Worm (Caenorhabditis elegans) whole organism, L1 larva: ENCODE data around the gene txt-12.
"Not testable (repeated sequence)": the region's sequence is repeated elsewhere in the genome, so short reads cannot be mapped to it uniquely, and the experiment has no call there.

ENCODE experiments used
- C04F5.9 ChIP-seq: sonication (generic microtip); optimal IDR thresholded peaks from 2 replicates; lab custom pipeline; 2016; ENCODE audit warnings: missing genetic modification characterization, missing compliant biosample characterization
- C34B4.2 ChIP-seq: sonication (generic microtip); optimal IDR thresholded peaks from 2 replicates; lab custom pipeline; 2017; ENCODE audit warnings: mild to moderate bottlenecking, missing genetic modification characterization, missing compliant biosample characterization
- Y116A8C.19 ChIP-seq: sonication (generic microtip); optimal IDR thresholded peaks from 2 replicates; lab custom pipeline; 2016; ENCODE audit warnings: missing compliant biosample characterization, missing genetic modification characterization, borderline replicate concordance
- alr-1 ChIP-seq: fragments of 200-800 bp; sonication (Bioruptor generic); optimal IDR thresholded peaks from 2 replicates; lab custom pipeline; 2018; ENCODE audit warnings: borderline replicate concordance, mild to moderate bottlenecking, missing genetic modification characterization, missing compliant biosample characterization
- aly-2 ChIP-seq: fragments of 150-350 bp; optimal IDR thresholded peaks from 2 replicates; lab custom pipeline; 2014; ENCODE audit warnings: missing biosample characterization, missing genetic modification characterization
- blmp-1 ChIP-seq: fragments of 150-350 bp; optimal IDR thresholded peaks from 2 replicates; lab custom pipeline; 2014; ENCODE audit warnings: missing biosample characterization, missing genetic modification characterization
- ceh-8 ChIP-seq: fragments of 200-800 bp; sonication (Bioruptor generic); optimal IDR thresholded peaks from 2 replicates; lab custom pipeline; 2018; ENCODE audit warnings: mild to moderate bottlenecking, missing genetic modification characterization, moderate library complexity, missing compliant biosample characterization
- ceh-88 ChIP-seq: fragments of 200-800 bp; sonication (Bioruptor generic); IDR thresholded peaks from 2 replicates; pipeline ENCODE4 v1.3.6; 2022; ENCODE audit warnings: missing genetic modification characterization, missing compliant biosample characterization
- ces-1 ChIP-seq: fragments of 150-350 bp; optimal IDR thresholded peaks from 2 replicates; lab custom pipeline; 2014; ENCODE audit warnings: missing biosample characterization, missing genetic modification reagents, missing genetic modification characterization
- dpl-1 ChIP-seq, 3 experiments: fragments of 150-350 bp in 2 of 3; sonication (generic microtip) in 1 of 3; optimal IDR thresholded peaks; 2 replicates each; lab custom pipeline; 2014 to 2017; ENCODE audit warnings: missing biosample characterization in 3 of 3, missing genetic modification characterization in 3 of 3, missing genetic modification reagents in 3 of 3
- dsc-1 ChIP-seq: sonication (generic microtip); optimal IDR thresholded peaks from 2 replicates; lab custom pipeline; 2016; ENCODE audit warnings: mild to moderate bottlenecking, missing genetic modification characterization, missing compliant biosample characterization
- efl-1 ChIP-seq, 4 experiments: fragments of 150-350 bp; optimal IDR thresholded peaks in 3 of 4; peaks in 1 of 4; 1 replicate in 1 of 4; 2 replicates in 3 of 4; lab custom pipeline; 2014; ENCODE audit warnings: missing biosample characterization in 2 of 4, missing genetic modification characterization in 2 of 4, missing genetic modification reagents in 2 of 4
- elt-2 ChIP-seq: sonication (generic microtip); optimal IDR thresholded peaks from 2 replicates; lab custom pipeline; 2016; ENCODE audit warnings: missing genetic modification characterization, mild to moderate bottlenecking, inconsistent platforms, missing compliant biosample characterization, missing genetic modification reagents
- elt-3 ChIP-seq, 6 experiments: fragments of 150-350 bp in 1 of 6; sonication (generic microtip); optimal IDR thresholded peaks; 2 replicates each; lab custom pipeline; 2017 to 2018; ENCODE audit warnings: missing biosample characterization in 6 of 6, missing genetic modification characterization in 6 of 6, inconsistent platforms in 1 of 6
- ets-5 ChIP-seq: fragments of 200-800 bp; sonication (Bioruptor generic); IDR thresholded peaks from 2 replicates; pipeline ENCODE4 v1.3.6; 2022; ENCODE audit warnings: missing genetic modification characterization, missing compliant biosample characterization
- grh-1 ChIP-seq: fragments of 200-800 bp; sonication (Bioruptor generic); IDR thresholded peaks from 2 replicates; pipeline ENCODE4 v1.3.6; 2022; ENCODE audit warnings: missing genetic modification reagents, missing genetic modification characterization, missing compliant biosample characterization
- jun-1 ChIP-seq: fragments of 150-350 bp; optimal IDR thresholded peaks from 2 replicates; lab custom pipeline; 2014; ENCODE audit warnings: missing biosample characterization, missing genetic modification reagents, missing genetic modification characterization
- lin-14 ChIP-seq: fragments of 200-800 bp; sonication (Bioruptor generic); optimal IDR thresholded peaks from 2 replicates; lab custom pipeline; 2018; ENCODE audit warnings: mild to moderate bottlenecking, missing genetic modification characterization, moderate library complexity, missing compliant biosample characterization
- lin-35 ChIP-seq, 2 experiments: fragments of 150-350 bp; optimal IDR thresholded peaks; 2 replicates each; lab custom pipeline; 2014; ENCODE audit warnings: missing biosample characterization in 2 of 2, missing genetic modification characterization in 2 of 2, missing genetic modification reagents in 2 of 2
- lin-39 ChIP-seq: fragments of 150-350 bp; optimal IDR thresholded peaks from 2 replicates; lab custom pipeline; 2014; ENCODE audit warnings: missing biosample characterization, missing genetic modification reagents, missing genetic modification characterization
- lir-3 ChIP-seq: sonication (generic microtip); optimal IDR thresholded peaks from 2 replicates; lab custom pipeline; 2016; ENCODE audit warnings: mild to moderate bottlenecking, missing genetic modification characterization, moderate library complexity, missing compliant biosample characterization; ENCODE audit not compliant: poor library complexity
- lsy-2 ChIP-seq, 2 experiments: fragments of 150-350 bp; optimal IDR thresholded peaks; 2 replicates each; lab custom pipeline; 2014; ENCODE audit warnings: missing biosample characterization in 2 of 2, missing genetic modification characterization in 2 of 2
- mef-2 ChIP-seq: fragments of 150-350 bp; optimal IDR thresholded peaks from 2 replicates; lab custom pipeline; 2014; ENCODE audit warnings: missing biosample characterization, missing genetic modification characterization
- mep-1 ChIP-seq: fragments of 150-350 bp; optimal IDR thresholded peaks from 2 replicates; lab custom pipeline; 2014; ENCODE audit warnings: missing biosample characterization, missing genetic modification characterization
- nhr-20 ChIP-seq: sonication (generic microtip); optimal IDR thresholded peaks from 2 replicates; lab custom pipeline; 2016; ENCODE audit warnings: mild to moderate bottlenecking, missing genetic modification characterization, missing compliant biosample characterization
- nhr-71 ChIP-seq: sonication (generic microtip); optimal IDR thresholded peaks from 2 replicates; lab custom pipeline; 2016; ENCODE audit warnings: mild to moderate bottlenecking, missing genetic modification characterization, moderate library complexity, missing compliant biosample characterization
- nhr-77 ChIP-seq: fragments of 150-350 bp; optimal IDR thresholded peaks from 2 replicates; lab custom pipeline; 2014; ENCODE audit warnings: missing biosample characterization, missing genetic modification characterization
- nhr-85 ChIP-seq: sonication (generic microtip); peaks from one replicate; lab custom pipeline; 2016; ENCODE audit warnings: missing genetic modification characterization, inconsistent platforms, missing compliant biosample characterization
- nhr-90 ChIP-seq: sonication (generic microtip); optimal IDR thresholded peaks from 2 replicates; lab custom pipeline; 2016; ENCODE audit warnings: mild to moderate bottlenecking, missing genetic modification characterization, missing compliant biosample characterization; ENCODE audit not compliant: poor library complexity
- rnt-1 ChIP-seq: sonication (generic microtip); optimal IDR thresholded peaks from 2 replicates; lab custom pipeline; 2016; ENCODE audit warnings: mild to moderate bottlenecking, missing genetic modification characterization, moderate library complexity, missing compliant biosample characterization
- snu-23 ChIP-seq: sonication (generic microtip); optimal IDR thresholded peaks from 2 replicates; lab custom pipeline; 2016; ENCODE audit warnings: missing genetic modification characterization, missing compliant biosample characterization
- sox-4 ChIP-seq: sonication (generic microtip); optimal IDR thresholded peaks from 2 replicates; lab custom pipeline; 2016; ENCODE audit warnings: missing genetic modification characterization, missing compliant biosample characterization
- swsn-7 ChIP-seq: sonication (generic microtip); optimal IDR thresholded peaks from 2 replicates; lab custom pipeline; 2016; ENCODE audit warnings: missing genetic modification characterization, missing compliant biosample characterization
- zag-1 ChIP-seq: fragments of 150-350 bp; optimal IDR thresholded peaks from 2 replicates; lab custom pipeline; 2014; ENCODE audit warnings: missing biosample characterization, missing genetic modification characterization

The txt-12 gene

DNA sequence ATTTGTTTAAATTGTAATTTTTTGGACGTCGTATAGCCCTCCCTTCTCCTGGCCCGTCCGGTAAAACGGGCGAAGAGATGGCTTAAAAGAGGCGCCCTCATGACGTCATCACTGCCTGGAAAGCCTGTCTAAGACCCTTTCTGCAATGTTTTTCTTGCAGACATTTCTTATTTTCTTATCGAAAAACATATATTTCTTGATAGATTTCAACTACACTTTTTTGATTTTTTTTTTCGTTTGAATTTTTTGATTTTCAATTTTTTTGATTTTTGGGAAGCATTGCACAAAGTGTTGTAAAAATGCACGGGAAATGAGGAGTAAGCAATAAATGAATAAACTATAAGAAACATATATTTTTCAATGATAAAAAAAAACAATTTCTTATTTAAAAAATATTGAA is 21.2 kb downstream of the txt-12 start, which contains the start of gene T01G5.6:
T01G5.6 (minus strand) TSS at position 101 of the 400 bp plus-strand sequence.
- TF ChIP-seq dsc-1 (tag; lab: Kevin White, UChicago), result no peak
- TF ChIP-seq elt-3 (tag; optimal IDR thresholded peaks at IDR 0.05; lab: Kevin White, UChicago), result no peak
- no peak for TF ChIP-seq nhr-20 (tag; lab: Kevin White, UChicago)
- no peak for TF ChIP-seq nhr-77
- TF ChIP-seq, all 84 proteins: peak for 0

DNA sequence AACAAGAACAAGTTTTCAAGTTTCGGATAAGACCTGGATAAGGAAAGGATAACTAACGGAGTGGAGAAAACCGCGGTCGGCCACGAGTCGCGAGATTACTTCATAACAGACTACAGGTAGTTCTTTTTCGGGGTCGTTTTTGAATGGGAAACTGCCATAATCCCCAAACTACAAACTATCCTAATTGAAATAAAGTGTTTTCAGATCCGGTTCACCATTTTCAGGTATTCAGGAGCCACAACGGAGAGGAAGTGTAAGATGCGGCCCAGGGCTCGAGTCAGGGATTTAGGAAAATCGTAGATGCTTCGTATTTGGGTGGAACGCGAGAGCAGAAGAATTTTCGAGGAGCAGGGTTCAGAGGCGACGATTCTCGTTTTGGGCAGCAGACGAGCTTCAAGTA is 23.2 kb downstream of the txt-12 start, which contains the start of gene T01G5.8:
T01G5.8 (plus strand) TSS at position 301 of the 400 bp plus-strand sequence.
- not testable (repeated sequence) for TF ChIP-seq sox-4 (tag; lab: Kevin White, UChicago); alr-1 (tag; lab: Kevin White, UChicago); Y116A8C.19
- TF ChIP-seq, all 84 proteins: peak for 0; not testable (repeated sequence) for 84

DNA sequence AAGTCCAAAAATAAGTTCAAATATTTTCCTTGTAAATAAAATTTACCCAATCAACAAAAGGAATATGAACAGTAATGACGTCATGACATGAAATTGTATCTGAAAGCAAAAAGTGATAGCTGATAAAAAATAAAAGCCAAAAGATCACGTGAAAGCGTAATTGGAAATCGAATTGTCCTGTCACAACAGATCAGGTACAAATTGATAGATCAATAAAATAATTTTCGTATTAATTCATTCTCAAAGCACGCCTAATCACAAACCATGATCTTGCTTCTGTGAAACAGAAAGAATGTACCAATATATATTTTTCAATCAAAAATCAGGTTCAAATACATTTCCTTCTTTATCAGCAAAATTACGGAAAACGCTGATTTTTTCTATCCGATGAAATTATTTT is 26.8 kb downstream of the txt-12 start, which contains the start of gene flor-1:
flor-1 (minus strand) TSS at position 101 of the 400 bp plus-strand sequence.
- peak; percentile 18 for TF ChIP-seq nhr-20 (tag; lab: Kevin White, UChicago)
- TF ChIP-seq ceh-88 (GFP tag; lab: Robert Waterston, UW), result no peak
- TF ChIP-seq, all 84 proteins: peak for 1

DNA sequence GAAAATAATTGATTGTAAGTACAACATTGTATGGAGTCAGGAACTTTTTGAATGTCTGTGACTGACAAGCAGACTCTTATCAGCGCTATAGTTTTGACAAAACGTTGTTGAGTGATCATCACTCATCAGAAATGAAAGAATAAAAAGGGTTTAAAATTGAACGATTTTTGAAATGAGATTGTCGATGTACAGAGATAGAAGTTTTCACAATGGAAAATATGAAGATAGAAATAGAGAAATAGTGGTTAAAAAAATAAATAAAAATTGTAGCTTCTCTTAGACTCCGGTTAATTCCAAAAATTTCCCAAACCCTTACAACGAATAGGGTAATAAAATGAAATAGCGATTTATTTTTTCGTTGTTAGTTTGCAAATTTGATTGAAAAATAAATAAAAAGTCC is 32.4 kb downstream of the txt-12 start, which contains the start of gene ugt-30:
ugt-30 (minus strand) TSS at position 101 of the 400 bp plus-strand sequence.
- TF ChIP-seq lsy-2 (tag; optimal IDR thresholded peaks at IDR 0.05; lab: Kevin White, UChicago); aly-2 (tag; lab: Kevin White, UChicago); jun-1 (tag; lab: Kevin White, UChicago): not testable (repeated sequence)
- TF ChIP-seq, all 84 proteins: peak for 0; not testable (repeated sequence) for 84

DNA sequence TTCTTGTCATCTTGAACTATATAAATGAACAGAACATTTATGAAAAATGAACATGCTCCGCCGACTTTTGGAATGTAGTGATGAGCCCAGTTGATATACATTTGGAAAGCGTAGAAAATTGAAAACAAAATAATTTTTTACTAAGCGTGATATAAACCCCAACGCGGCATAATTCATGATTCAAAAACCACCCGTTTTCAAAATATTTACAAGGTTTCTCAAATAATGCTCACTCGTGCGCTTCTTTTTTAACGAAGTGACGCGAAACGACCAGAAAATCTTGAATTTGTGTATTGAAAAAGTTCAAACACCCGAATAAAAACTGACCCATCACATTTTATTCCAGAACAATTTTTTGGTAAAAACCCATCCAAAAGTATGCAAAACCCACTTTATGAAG is 34.6 kb downstream of the txt-12 start, which contains the start of gene srj-27:
srj-27 (minus strand) TSS at position 101 of the 400 bp plus-strand sequence.
- TF ChIP-seq ces-1 (GFP tag; lab: Kevin White, UChicago) (no peak), blmp-1 (no peak), lin-14 (no peak)

DNA sequence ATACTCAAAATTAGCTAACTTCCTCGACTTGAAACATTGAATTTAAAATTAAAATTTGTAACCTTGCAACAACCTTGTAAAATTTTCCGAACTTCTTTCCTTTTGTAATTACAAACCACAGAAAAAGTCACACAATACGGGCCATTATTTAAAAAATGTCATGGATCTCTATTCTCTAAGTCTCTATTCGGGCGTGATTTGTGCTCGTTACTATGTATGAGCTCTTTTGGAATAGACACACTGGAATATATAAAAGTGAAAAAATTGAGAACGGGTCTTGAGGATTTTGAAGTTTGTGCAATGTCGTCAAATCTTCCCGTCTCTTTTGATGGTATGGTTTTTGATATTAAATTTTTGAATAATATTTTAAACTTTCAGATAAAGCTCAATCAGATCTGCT is 35.2 kb downstream of the txt-12 start, which contains the start of gene srr-7:
srr-7 (plus strand) TSS at position 301 of the 400 bp plus-strand sequence.
- TF ChIP-seq snu-23 (GFP tag; lab: Kevin White, UChicago), result no peak

DNA sequence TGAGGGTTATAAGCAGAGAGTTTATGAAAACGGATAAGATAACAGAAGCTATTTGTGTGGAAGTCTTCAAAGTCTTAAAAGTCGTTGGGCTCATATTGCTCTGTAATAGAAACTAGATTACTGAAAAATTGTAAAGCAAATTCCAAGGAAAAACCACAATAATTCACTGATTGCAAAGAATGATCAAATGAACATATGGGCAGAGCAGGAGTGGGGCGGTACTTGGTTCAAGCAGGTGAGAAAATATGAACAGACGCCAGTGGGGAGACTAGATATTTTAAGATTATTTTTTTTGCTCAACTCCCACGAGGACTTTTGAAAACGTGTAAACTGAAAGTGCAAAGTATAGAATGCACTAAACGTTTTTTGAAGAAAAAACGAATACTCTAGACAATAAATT is 39.7 kb downstream of the txt-12 start, which contains the start of gene str-171:
str-171 (minus strand) TSS at position 101 of the 400 bp plus-strand sequence.
- TF ChIP-seq dpl-1 (GFP tag; optimal IDR thresholded peaks at IDR 0.05; lab: Kevin White, UChicago), result no peak
- no peak for TF ChIP-seq efl-1 (optimal IDR thresholded peaks at IDR 0.05; lab: Kevin White, UChicago)
- TF ChIP-seq efl-1 (GFP tag; optimal IDR thresholded peaks at IDR 0.05 in 1 of 2; lab: Kevin White, UChicago), result peak in 1 of 2 experiments; percentile 39

DNA sequence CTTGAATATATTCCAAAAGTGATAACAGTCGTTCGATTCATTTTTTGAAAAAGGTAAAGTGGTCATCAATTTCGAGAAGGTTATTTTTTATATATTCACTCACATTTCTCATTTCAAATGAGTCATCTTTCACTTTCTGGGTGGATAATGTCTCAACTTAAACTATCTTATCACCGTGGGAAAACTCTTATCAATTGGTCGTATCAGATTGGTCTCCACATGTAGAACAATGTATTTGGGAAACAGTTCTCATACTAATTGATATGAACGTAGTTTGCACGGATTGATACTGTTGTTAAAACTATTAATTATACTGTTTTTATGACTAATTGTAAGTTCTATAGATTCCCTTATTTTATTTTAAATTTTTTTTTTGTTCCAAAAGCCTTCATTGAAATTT is 41.0 kb downstream of the txt-12 start:
- TF ChIP-seq lir-3 (tag; lab: Kevin White, UChicago), result no peak
- TF ChIP-seq elt-2 (tag; lab: Kevin White, UChicago), result peak; percentile 45
- no peak for TF ChIP-seq swsn-7 (tag; lab: Kevin White, UChicago)
- TF ChIP-seq elt-3 (tag; optimal IDR thresholded peaks at IDR 0.05; lab: Kevin White, UChicago), result peak in 1 of 6 experiments; percentile 14

DNA sequence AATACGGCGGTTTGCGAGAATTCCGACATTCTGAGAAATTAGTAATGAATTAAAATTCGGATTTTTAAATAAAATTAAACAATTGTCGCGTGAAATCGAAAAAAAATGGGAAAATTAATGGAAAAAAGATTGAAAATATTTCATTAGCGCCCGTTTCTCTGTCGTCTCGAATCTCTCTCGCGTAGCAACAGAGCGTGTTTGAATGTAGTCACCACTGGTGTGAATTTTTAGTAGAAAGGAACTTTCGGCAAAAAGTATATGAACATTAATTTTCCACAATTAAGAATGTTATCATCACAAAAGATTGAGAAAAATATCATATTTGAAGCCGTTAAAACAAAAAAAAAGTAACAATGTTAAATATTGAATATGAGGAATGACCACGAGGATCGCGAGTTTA is 44.0 kb downstream of the txt-12 start, which contains the start of gene aipl-1:
aipl-1 (minus strand) TSS at position 30 of the 400 bp plus-strand sequence.
- TF ChIP-seq rnt-1 (tag; lab: Kevin White, UChicago) (peak; percentile 93), ceh-8 (GFP tag; lab: Kevin White, UChicago) (no peak), mep-1 (tag; lab: Kevin White, UChicago) (peak; percentile 84), lin-39 (no peak), aly-2 (tag; lab: Kevin White, UChicago) (no peak), zag-1 (tag; lab: Kevin White, UChicago) (no peak), nhr-71 (peak; percentile 87), nhr-85 (tag; lab: Kevin White, UChicago) (peak; percentile 47), ets-5 (GFP tag; lab: Robert Waterston, UW) (no peak), lin-35 (GFP tag; optimal IDR thresholded peaks at IDR 0.05; lab: Kevin White, UChicago) (peak; percentile 88 to 95), mef-2 (tag; lab: Kevin White, UChicago) (peak; percentile 43), C04F5.9 (tag; lab: Kevin White, UChicago) (no peak), C34B4.2 (tag; lab: Kevin White, UChicago) (no peak), grh-1 (GFP tag; lab: Robert Waterston, UW) (0 out of 2 replicates have a peak, but pooled peaks have one; percentile 11), nhr-90 (tag; lab: Kevin White, UChicago) (peak; percentile 56), sox-4 (tag; lab: Kevin White, UChicago) (no peak), swsn-7 (tag; lab: Kevin White, UChicago) (peak; percentile 63)
